Worm (Caenorhabditis elegans) whole organism, L2 larva: ENCODE results near the gene C18H7.7.

Experiments used
- ZK546.5 ChIP-seq: sonication (generic microtip); optimal IDR thresholded peaks from 2 replicates; lab custom pipeline; 2017; ENCODE audit warnings: missing biosample characterization, missing genetic modification characterization
- alr-1 ChIP-seq: fragments of 150-350 bp; optimal IDR thresholded peaks from 2 replicates; lab custom pipeline; 2014; ENCODE audit warnings: missing biosample characterization, missing genetic modification characterization
- aly-2 ChIP-seq: fragments of 150-350 bp; optimal IDR thresholded peaks from 2 replicates; lab custom pipeline; 2014; ENCODE audit warnings: missing biosample characterization, missing genetic modification characterization
- egl-27 ChIP-seq: sonication (generic microtip); optimal IDR thresholded peaks from 3 replicates; lab custom pipeline; 2017; ENCODE audit warnings: missing biosample characterization, missing genetic modification reagents, missing genetic modification characterization
- elt-3 ChIP-seq: sonication (generic microtip); optimal IDR thresholded peaks from 2 replicates; lab custom pipeline; 2017; ENCODE audit warnings: missing biosample characterization, missing genetic modification characterization
- fos-1 ChIP-seq: fragments of 150-350 bp; optimal IDR thresholded peaks from 2 replicates; lab custom pipeline; 2014; ENCODE audit warnings: missing biosample characterization, missing genetic modification characterization
- lin-13 ChIP-seq: fragments of 150-350 bp; optimal IDR thresholded peaks from 2 replicates; lab custom pipeline; 2014; ENCODE audit warnings: missing biosample characterization, missing genetic modification reagents, missing genetic modification characterization
- lsy-2 ChIP-seq, 2 experiments: fragments of 150-350 bp in 1 of 2; sonication (generic microtip) in 1 of 2; optimal IDR thresholded peaks; 2 replicates each; lab custom pipeline; 2014 to 2017; ENCODE audit warnings: missing biosample characterization in 2 of 2, missing genetic modification characterization in 2 of 2
- mdl-1 ChIP-seq, 2 experiments: fragments of 150-350 bp in 1 of 2; sonication (generic microtip) in 1 of 2; optimal IDR thresholded peaks; 2 replicates each; lab custom pipeline; 2017; ENCODE audit warnings: missing biosample characterization in 2 of 2, missing genetic modification characterization in 2 of 2
- nhr-25 ChIP-seq: fragments of 150-350 bp; sonication (generic microtip); optimal IDR thresholded peaks from 3 replicates; lab custom pipeline; 2014; ENCODE audit warnings: missing biosample characterization, missing genetic modification characterization
- nhr-77 ChIP-seq: fragments of 150-350 bp; optimal IDR thresholded peaks from 2 replicates; lab custom pipeline; 2014; ENCODE audit warnings: missing biosample characterization, missing genetic modification characterization

DNA sequence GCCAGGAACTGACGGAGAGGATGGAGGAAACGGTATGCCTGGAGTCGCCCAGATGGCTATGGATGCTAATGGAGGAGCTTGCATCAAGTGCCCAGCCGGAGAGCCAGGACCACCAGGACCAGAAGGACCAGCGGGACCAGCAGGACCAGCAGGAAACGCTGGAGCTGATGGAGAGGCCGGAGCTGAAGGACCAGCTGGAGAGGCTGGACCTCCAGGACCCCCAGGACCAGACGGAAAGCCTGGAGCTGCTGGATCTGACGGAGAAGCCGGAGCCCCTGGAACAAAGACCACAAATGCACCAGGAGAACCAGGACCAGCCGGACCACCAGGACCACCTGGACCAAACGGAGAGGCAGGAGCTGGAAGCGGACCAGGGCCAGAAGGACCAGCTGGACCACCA is 8.6 kb upstream of the C18H7.7 start:
- no peak for TF ChIP-seq fos-1
- no peak for TF ChIP-seq egl-27 (tag; lab: Kevin White, UChicago)
- TF ChIP-seq aly-2 (tag; lab: Kevin White, UChicago), result no peak
- no peak for TF ChIP-seq lin-13 (GFP tag; lab: Kevin White, UChicago)
- TF ChIP-seq alr-1, result no peak
- no peak for TF ChIP-seq ZK546.5 (tag; lab: Kevin White, UChicago)
- TF ChIP-seq lsy-2 (tag; optimal IDR thresholded peaks at IDR 0.05; lab: Kevin White, UChicago), result no peak
- no peak for TF ChIP-seq nhr-77 (tag; lab: Kevin White, UChicago)
- no peak for TF ChIP-seq nhr-25 (tag; lab: Kevin White, UChicago)
- no peak for TF ChIP-seq elt-3 (tag; lab: Kevin White, UChicago)
- no peak for TF ChIP-seq mdl-1 (tag; optimal IDR thresholded peaks at IDR 0.05; lab: Kevin White, UChicago)
